Fruit fly (Drosophila melanogaster) whole organism, embryonic: ENCODE measurements around the gene CG33773.

Experiments used
- Bdp1 ChIP-seq: fragments of 200-800 bp; sonication (Bioruptor generic); optimal IDR thresholded peaks from 3 replicates; lab custom pipeline; 2016; ENCODE audit warnings: missing biosample characterization, missing genetic modification characterization
- CG10274 ChIP-seq: fragments of 200-800 bp; sonication (Bioruptor generic); optimal IDR thresholded peaks from 3 replicates; lab custom pipeline; 2017; ENCODE audit warnings: missing biosample characterization, mild to moderate bottlenecking, missing genetic modification characterization
- CG10366 ChIP-seq: fragments of 200-800 bp; sonication (Bioruptor generic); IDR thresholded peaks from 2 replicates; pipeline ENCODE4 v1.3.6; 2022; ENCODE audit warnings: missing biosample characterization, missing genetic modification characterization
- CG10462 ChIP-seq: fragments of 200-800 bp; sonication (Bioruptor generic); optimal IDR thresholded peaks from 2 replicates; lab custom pipeline; 2016; ENCODE audit warnings: missing biosample characterization, missing genetic modification characterization
- CG12659 ChIP-seq: fragments of 200-800 bp; sonication (Bioruptor generic); optimal IDR thresholded peaks from 3 replicates; lab custom pipeline; 2017; ENCODE audit warnings: mild to moderate bottlenecking, missing biosample characterization, missing genetic modification reagents, missing genetic modification characterization
- CG12744 ChIP-seq: fragments of 200-800 bp; sonication (Bioruptor generic); optimal IDR thresholded peaks from 2 replicates; lab custom pipeline; 2016; ENCODE audit warnings: missing biosample characterization, missing genetic modification characterization
- CG12769 ChIP-seq: fragments of 200-800 bp; sonication (Bioruptor generic); optimal IDR thresholded peaks from 2 replicates; lab custom pipeline; 2019; ENCODE audit warnings: missing biosample characterization, mild to moderate bottlenecking, missing genetic modification characterization, moderate library complexity
- CG18599 ChIP-seq: fragments of 200-800 bp; sonication (Bioruptor generic); optimal IDR thresholded peaks from 3 replicates; lab custom pipeline; 2017; ENCODE audit warnings: missing biosample characterization, missing genetic modification characterization, mild to moderate bottlenecking, moderate library complexity, missing genetic modification reagents
- CG18764 ChIP-seq: fragments of 200-800 bp; sonication (Bioruptor generic); optimal IDR thresholded peaks from 3 replicates; lab custom pipeline; 2016; ENCODE audit warnings: missing biosample characterization, missing genetic modification characterization
- CG2120 ChIP-seq: fragments of 200-800 bp; sonication (Bioruptor generic); optimal IDR thresholded peaks from 3 replicates; lab custom pipeline; 2016; ENCODE audit warnings: missing biosample characterization, missing genetic modification characterization
- CG30020 ChIP-seq: fragments of 200-800 bp; optimal IDR thresholded peaks from 2 replicates; lab custom pipeline; 2019; ENCODE audit warnings: missing biosample characterization, mild to moderate bottlenecking, missing genetic modification characterization, moderate library complexity
- CG30431 ChIP-seq: fragments of 200-800 bp; sonication (Bioruptor generic); optimal IDR thresholded peaks from 2 replicates; lab custom pipeline; 2017; ENCODE audit warnings: missing biosample characterization, missing genetic modification characterization
- CG31388 ChIP-seq: fragments of 200-800 bp; sonication (Bioruptor generic); optimal IDR thresholded peaks from 2 replicates; lab custom pipeline; 2016; ENCODE audit warnings: missing biosample characterization, missing genetic modification characterization
- CG32532 ChIP-seq: fragments of 200-800 bp; sonication (Bioruptor generic); IDR thresholded peaks from 2 replicates; pipeline ENCODE4 v1.3.6; 2022; ENCODE audit warnings: missing biosample characterization, missing genetic modification characterization
- CG33557 ChIP-seq: fragments of 200-800 bp; sonication (Bioruptor generic); optimal IDR thresholded peaks from 2 replicates; lab custom pipeline; 2019; ENCODE audit warnings: missing biosample characterization, mild to moderate bottlenecking, missing genetic modification characterization, moderate library complexity
- CG4424 ChIP-seq: fragments of 200-800 bp; sonication (Bioruptor generic); optimal IDR thresholded peaks from 3 replicates; lab custom pipeline; 2016; ENCODE audit warnings: missing biosample characterization, missing genetic modification characterization
- CG6175 ChIP-seq: fragments of 200-800 bp; sonication (Bioruptor generic); IDR thresholded peaks from 3 replicates; pipeline ENCODE4 v1.3.6; 2022; ENCODE audit warnings: missing biosample characterization, missing genetic modification characterization
- CG6654 ChIP-seq: fragments of 200-800 bp; sonication (Bioruptor generic); optimal IDR thresholded peaks from 2 replicates; lab custom pipeline; 2017; ENCODE audit warnings: missing biosample characterization, mild to moderate bottlenecking, missing genetic modification characterization
- CG8388 ChIP-seq: fragments of 200-800 bp; sonication (Bioruptor generic); optimal IDR thresholded peaks from 2 replicates; lab custom pipeline; 2019; ENCODE audit warnings: missing biosample characterization, mild to moderate bottlenecking, missing genetic modification characterization, moderate library complexity
- CG9817 ChIP-seq: fragments of 200-800 bp; sonication (Bioruptor generic); optimal IDR thresholded peaks from 2 replicates; lab custom pipeline; 2018; ENCODE audit warnings: missing biosample characterization, mild to moderate bottlenecking, missing genetic modification characterization, moderate library complexity
- D19A ChIP-seq: fragments of 200-800 bp; optimal IDR thresholded peaks from 3 replicates; lab custom pipeline; 2019; ENCODE audit warnings: missing biosample characterization, mild to moderate bottlenecking, missing genetic modification characterization, moderate library complexity
- Elba2 ChIP-seq: fragments of 200-800 bp; sonication (Bioruptor generic); optimal IDR thresholded peaks from 3 replicates; lab custom pipeline; 2016; ENCODE audit warnings: missing biosample characterization, missing genetic modification characterization
- GATAe ChIP-seq: fragments of 200-800 bp; sonication (Bioruptor generic); conservative IDR thresholded peaks from 2 replicates; pipeline ENCODE4 v1.3.6; 2022; ENCODE audit warnings: missing biosample characterization, missing genetic modification characterization
- Hr39 ChIP-seq: fragments of >200 bp; optimal IDR thresholded peaks from 2 replicates; lab custom pipeline; 2017
- Lim3 ChIP-seq: fragments of 200-800 bp; sonication (Bioruptor generic); IDR thresholded peaks from 2 replicates; pipeline ENCODE4 v1.3.6; 2022; ENCODE audit warnings: missing biosample characterization, missing genetic modification characterization
- MESR4 ChIP-seq: fragments of 200-800 bp; sonication (Bioruptor generic); optimal IDR thresholded peaks from 2 replicates; lab custom pipeline; 2018; ENCODE audit warnings: missing biosample characterization, mild to moderate bottlenecking, missing genetic modification characterization, moderate library complexity
- Nf-YA ChIP-seq: fragments of 200-800 bp; sonication (Bioruptor generic); IDR thresholded peaks from 2 replicates; pipeline ENCODE4 v1.3.6; 2022; ENCODE audit warnings: missing biosample characterization, missing genetic modification characterization
- Sox102F ChIP-seq: fragments of 200-800 bp; sonication (Bioruptor generic); optimal IDR thresholded peaks from 2 replicates; lab custom pipeline; 2018; ENCODE audit warnings: missing biosample characterization, mild to moderate bottlenecking, missing genetic modification characterization, moderate library complexity
- TFAM ChIP-seq: fragments of 200-800 bp; sonication (Bioruptor generic); optimal IDR thresholded peaks from 2 replicates; lab custom pipeline; 2017; ENCODE audit warnings: missing biosample characterization, missing genetic modification characterization, inconsistent platforms
- Usf ChIP-seq: fragments of 200-800 bp; sonication (Bioruptor generic); optimal IDR thresholded peaks from 2 replicates; lab custom pipeline; 2017; ENCODE audit warnings: missing genotype, missing biosample characterization, missing genetic modification characterization
- bsh ChIP-seq, 2 experiments: fragments of 200-800 bp; sonication (Bioruptor generic); optimal IDR thresholded peaks; 2 replicates each; lab custom pipeline; 2017 to 2018; ENCODE audit warnings: mild to moderate bottlenecking in 2 of 2, missing biosample characterization in 2 of 2, missing genetic modification characterization in 2 of 2, moderate library complexity in 1 of 2
- btn ChIP-seq: fragments of 200-800 bp; sonication (Bioruptor generic); optimal IDR thresholded peaks from 2 replicates; lab custom pipeline; 2016; ENCODE audit warnings: missing biosample characterization, missing genetic modification characterization
- chinmo ChIP-seq: fragments of 200-800 bp; sonication (Bioruptor generic); IDR thresholded peaks from 4 replicates; pipeline ENCODE4 v1.3.6; 2022; ENCODE audit warnings: missing biosample characterization, missing genetic modification characterization; ENCODE audit not compliant: partially characterized antibody
- eve ChIP-seq, 2 experiments: fragments of >200 bp; optimal IDR thresholded peaks; 2 replicates each; lab custom pipeline; 2017; ENCODE audit warnings: missing biosample characterization in 2 of 2, missing genetic modification characterization in 2 of 2
- fd3F ChIP-seq: fragments of 200-800 bp; sonication (Bioruptor generic); optimal IDR thresholded peaks from 2 replicates; lab custom pipeline; 2018; ENCODE audit warnings: missing biosample characterization, mild to moderate bottlenecking, missing genetic modification characterization, moderate library complexity
- gsb-n ChIP-seq: fragments of 200-800 bp; sonication (Bioruptor generic); optimal IDR thresholded peaks from 3 replicates; lab custom pipeline; 2018; ENCODE audit warnings: missing biosample characterization, mild to moderate bottlenecking, missing genetic modification characterization
- hbn ChIP-seq: fragments of 200-800 bp; sonication (Bioruptor generic); IDR thresholded peaks from 2 replicates; pipeline ENCODE4 v1.3.6; 2022; ENCODE audit warnings: missing biosample characterization, missing genetic modification characterization; ENCODE audit not compliant: partially characterized antibody
- her ChIP-seq: fragments of 200-800 bp; sonication (Bioruptor generic); optimal IDR thresholded peaks from 2 replicates; lab custom pipeline; 2016; ENCODE audit warnings: missing biosample characterization, missing genetic modification characterization
- kni ChIP-seq: fragments of 200-800 bp; sonication (Bioruptor generic); optimal IDR thresholded peaks from 3 replicates; lab custom pipeline; 2017; ENCODE audit warnings: mild to moderate bottlenecking, missing biosample characterization, missing genetic modification reagents, missing genetic modification characterization
- lbe ChIP-seq: fragments of 200-800 bp; sonication (Bioruptor generic); optimal IDR thresholded peaks from 2 replicates; lab custom pipeline; 2016; ENCODE audit warnings: missing biosample characterization, mild to moderate bottlenecking, missing genetic modification characterization
- mirr ChIP-seq: fragments of 200-800 bp; sonication (Bioruptor generic); optimal IDR thresholded peaks from 3 replicates; lab custom pipeline; 2018; ENCODE audit warnings: missing biosample characterization, mild to moderate bottlenecking, missing genetic modification characterization
- nerfin-1 ChIP-seq: fragments of 200-800 bp; sonication (Bioruptor generic); optimal IDR thresholded peaks from 3 replicates; lab custom pipeline; 2019; ENCODE audit warnings: missing biosample characterization, mild to moderate bottlenecking, missing genetic modification characterization, moderate library complexity
- pfk ChIP-seq: fragments of 200-800 bp; sonication (Bioruptor generic); optimal IDR thresholded peaks from 2 replicates; lab custom pipeline; 2018; ENCODE audit warnings: missing biosample characterization, mild to moderate bottlenecking, missing genetic modification characterization, moderate library complexity
- pita ChIP-seq: fragments of 200-800 bp; sonication (Bioruptor generic); optimal IDR thresholded peaks from 2 replicates; lab custom pipeline; 2017; ENCODE audit warnings: missing biosample characterization, mild to moderate bottlenecking, missing genetic modification characterization
- pnt ChIP-seq: fragments of 200-800 bp; sonication (Bioruptor generic); optimal IDR thresholded peaks from 3 replicates; lab custom pipeline; 2016; ENCODE audit warnings: missing biosample characterization, missing genetic modification characterization
- row ChIP-seq: fragments of 200-800 bp; sonication (Bioruptor generic); IDR thresholded peaks from 3 replicates; pipeline ENCODE4 v1.3.6; 2022; ENCODE audit warnings: missing biosample characterization, missing genetic modification characterization
- sim ChIP-seq: fragments of 200-800 bp; sonication (Bioruptor generic); IDR thresholded peaks from 2 replicates; pipeline ENCODE4 v1.3.6; 2022; ENCODE audit warnings: missing biosample characterization, missing genetic modification characterization
- so ChIP-seq: fragments of 200-800 bp; sonication (Bioruptor generic); IDR thresholded peaks from 3 replicates; pipeline ENCODE4 v1.3.6; 2022; ENCODE audit warnings: missing biosample characterization, missing genetic modification characterization
- tap ChIP-seq: fragments of 200-800 bp; optimal IDR thresholded peaks from 3 replicates; lab custom pipeline; 2019; ENCODE audit warnings: missing biosample characterization, mild to moderate bottlenecking, missing genetic modification characterization, moderate library complexity

The CG33773 gene

DNA sequence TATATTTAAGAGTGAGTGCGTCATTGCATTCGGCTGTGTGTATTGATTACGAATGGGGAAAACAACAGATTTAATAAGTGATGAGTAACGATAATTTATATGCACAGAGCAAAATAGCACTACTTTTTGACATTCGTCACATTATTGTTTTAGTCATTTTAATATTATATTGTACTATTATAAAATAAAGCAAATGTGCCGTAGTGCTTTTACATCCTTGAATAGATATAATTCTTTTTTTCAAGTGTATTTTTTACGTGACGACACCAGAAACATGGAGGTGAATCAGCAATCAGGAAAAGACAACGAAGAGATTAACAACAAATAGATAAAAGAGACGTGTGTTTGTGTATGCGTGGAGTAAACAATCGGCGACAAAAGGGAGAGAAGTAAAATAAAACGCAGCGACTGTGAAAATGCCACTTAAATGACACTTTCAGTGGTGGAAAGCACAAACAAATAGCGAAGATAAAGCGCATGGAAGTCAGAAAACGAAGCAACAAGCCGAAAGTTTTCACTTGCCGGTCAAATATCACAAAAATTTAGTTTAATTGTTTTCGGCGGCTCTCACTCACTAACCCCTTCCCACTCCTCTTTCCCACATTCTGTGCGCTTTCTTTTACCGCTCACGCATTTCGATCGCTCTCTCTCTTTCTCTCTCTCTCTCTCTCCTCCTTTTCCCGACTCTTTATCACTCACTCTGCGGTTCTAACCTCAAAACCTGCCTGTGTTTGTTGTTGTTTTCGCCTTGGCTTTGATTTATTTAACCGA is 24.1 kb downstream of the CG33773 start (continued):
- TF ChIP-seq btn (GFP tag; lab: Kevin White, UChicago) (no peak), Elba2 (no peak), TFAM (peak; percentile 46), nerfin-1 (tag; lab: Kevin White, UChicago) (peak; percentile 78), fd3F (GFP tag; lab: Kevin White, UChicago) (peak; percentile 53), CG33557 (GFP tag; lab: Kevin White, UChicago) (peak; percentile 67), CG9817 (peak; percentile 73), sim (peak; percentile 70), her (GFP tag; lab: Kevin White, UChicago) (no peak), CG4424 (GFP tag; lab: Kevin White, UChicago) (peak; percentile 85), chinmo (no peak), CG12659 (GFP tag; lab: Kevin White, UChicago) (peak; percentile 72), Usf (GFP tag; lab: Kevin White, UChicago) (peak; percentile 40), Nf-YA (GFP tag; lab: Robert Waterston, UW) (peak; percentile 71), CG8388 (peak; percentile 86), CG6654 (GFP tag; lab: Kevin White, UChicago) (peak; percentile 61), Lim3 (no peak), CG2120 (GFP tag; lab: Kevin White, UChicago) (peak; percentile 62), CG12744 (GFP tag; lab: Kevin White, UChicago) (no peak), CG10366 (GFP tag; lab: Robert Waterston, UW) (peak; percentile 81), CG10462 (GFP tag; lab: Kevin White, UChicago) (peak; percentile 46), D19A (peak; percentile 85), tap (peak; percentile 83), pnt (GFP tag; lab: Kevin White, UChicago) (peak; percentile 18), MESR4 (GFP tag; lab: Kevin White, UChicago) (peak; percentile 17), Bdp1 (GFP tag; lab: Kevin White, UChicago) (no peak), lbe (GFP tag; lab: Kevin White, UChicago) (peak; percentile 89), CG12769 (tag; lab: Kevin White, UChicago) (peak; percentile 53), pfk (GFP tag; lab: Kevin White, UChicago) (no peak), pita (no peak), CG30020 (tag; lab: Kevin White, UChicago) (peak; percentile 35), so (GFP tag; lab: Robert Waterston, UW) (peak; percentile 74; the same call in 1 of the 3 replicates), row (GFP tag; lab: Robert Waterston, UW) (peak; percentile 80), eve (GFP tag; optimal IDR thresholded peaks at IDR 0.05; lab: Kevin White, UChicago) (peak in 1 of 2 experiments; percentile 89), CG10274 (GFP tag; lab: Kevin White, UChicago) (peak; percentile 30), mirr (no peak), CG32532 (GFP tag; lab: Robert Waterston, UW) (peak; percentile 77), Hr39 (no peak), kni (GFP tag; lab: Kevin White, UChicago) (peak; percentile 88), CG18599 (GFP tag; lab: Kevin White, UChicago) (peak; percentile 85), CG6175 (peak; percentile 56; the same call in 1 of the 3 replicates), bsh (GFP tag; optimal IDR thresholded peaks at IDR 0.05; lab: Kevin White, UChicago) (peak; percentile 38 to 88), CG30431 (GFP tag; lab: Kevin White, UChicago) (peak; percentile 67), CG18764 (GFP tag; lab: Kevin White, UChicago) (peak; percentile 74), GATAe (GFP tag; lab: Robert Waterston, UW) (no peak; the same call in 1 of the 2 replicates), Sox102F (GFP tag; lab: Kevin White, UChicago) (peak; percentile 92), CG31388 (GFP tag; lab: Kevin White, UChicago) (peak; percentile 38), hbn (no peak), gsb-n (tag; lab: Kevin White, UChicago) (peak; percentile 83)
